Worm (Caenorhabditis elegans) whole organism, L1 larva: ENCODE data around the gene Y50E8A.2.

Experiments
- C04F5.9 ChIP-seq: sonication (generic microtip); optimal IDR thresholded peaks from 2 replicates; lab custom pipeline; 2016; ENCODE audit warnings: missing genetic modification characterization, missing compliant biosample characterization
- C16A3.4 ChIP-seq: fragments of 150-350 bp; optimal IDR thresholded peaks from 2 replicates; lab custom pipeline; 2014; ENCODE audit warnings: missing biosample characterization, missing genetic modification characterization
- C34B4.2 ChIP-seq: sonication (generic microtip); optimal IDR thresholded peaks from 2 replicates; lab custom pipeline; 2017; ENCODE audit warnings: mild to moderate bottlenecking, missing genetic modification characterization, missing compliant biosample characterization
- F16B12.6 ChIP-seq: fragments of 150-350 bp; optimal IDR thresholded peaks from 2 replicates; lab custom pipeline; 2014; ENCODE audit warnings: missing biosample characterization, missing genetic modification characterization
- alr-1 ChIP-seq: fragments of 200-800 bp; sonication (Bioruptor generic); optimal IDR thresholded peaks from 2 replicates; lab custom pipeline; 2018; ENCODE audit warnings: borderline replicate concordance, mild to moderate bottlenecking, missing genetic modification characterization, missing compliant biosample characterization
- ama-1 ChIP-seq: fragments of 150-350 bp; optimal IDR thresholded peaks from 2 replicates; lab custom pipeline; 2014
- ceh-63 ChIP-seq: fragments of 200-800 bp; sonication (Bioruptor generic); optimal IDR thresholded peaks from 2 replicates; lab custom pipeline; 2018; ENCODE audit warnings: mild to moderate bottlenecking, missing genetic modification characterization, missing compliant biosample characterization
- ceh-8 ChIP-seq: fragments of 200-800 bp; sonication (Bioruptor generic); optimal IDR thresholded peaks from 2 replicates; lab custom pipeline; 2018; ENCODE audit warnings: mild to moderate bottlenecking, missing genetic modification characterization, moderate library complexity, missing compliant biosample characterization
- ces-1 ChIP-seq: fragments of 150-350 bp; optimal IDR thresholded peaks from 2 replicates; lab custom pipeline; 2014; ENCODE audit warnings: missing biosample characterization, missing genetic modification reagents, missing genetic modification characterization
- dsc-1 ChIP-seq: sonication (generic microtip); optimal IDR thresholded peaks from 2 replicates; lab custom pipeline; 2016; ENCODE audit warnings: mild to moderate bottlenecking, missing genetic modification characterization, missing compliant biosample characterization
- efl-1 ChIP-seq, 4 experiments: fragments of 150-350 bp; optimal IDR thresholded peaks in 3 of 4; peaks in 1 of 4; 1 replicate in 1 of 4; 2 replicates in 3 of 4; lab custom pipeline; 2014; ENCODE audit warnings: missing biosample characterization in 2 of 4, missing genetic modification characterization in 2 of 4, missing genetic modification reagents in 2 of 4
- efl-3 ChIP-seq: fragments of 200-800 bp; sonication (Bioruptor generic); optimal IDR thresholded peaks from 2 replicates; lab custom pipeline; 2018; ENCODE audit warnings: mild to moderate bottlenecking, missing genetic modification characterization, missing compliant biosample characterization
- egl-13 ChIP-seq: sonication (generic microtip); optimal IDR thresholded peaks from 2 replicates; lab custom pipeline; 2016; ENCODE audit warnings: missing genotype, missing genetic modification reagents, missing genetic modification characterization, missing compliant biosample characterization
- elt-3 ChIP-seq, 6 experiments: fragments of 150-350 bp in 1 of 6; sonication (generic microtip); optimal IDR thresholded peaks; 2 replicates each; lab custom pipeline; 2017 to 2018; ENCODE audit warnings: missing biosample characterization in 6 of 6, missing genetic modification characterization in 6 of 6, inconsistent platforms in 1 of 6
- fos-1 ChIP-seq: fragments of 150-350 bp; optimal IDR thresholded peaks from 2 replicates; lab custom pipeline; 2014; ENCODE audit warnings: missing biosample characterization, missing genetic modification characterization
- grh-1 ChIP-seq: fragments of 200-800 bp; sonication (Bioruptor generic); IDR thresholded peaks from 2 replicates; pipeline ENCODE4 v1.3.6; 2022; ENCODE audit warnings: missing genetic modification reagents, missing genetic modification characterization, missing compliant biosample characterization
- hlh-4 ChIP-seq: sonication (generic microtip); optimal IDR thresholded peaks from 2 replicates; lab custom pipeline; 2016; ENCODE audit warnings: mild to moderate bottlenecking, missing genetic modification characterization, missing compliant biosample characterization
- hpl-2 ChIP-seq: fragments of 150-350 bp; optimal IDR thresholded peaks from 2 replicates; lab custom pipeline; 2014; ENCODE audit warnings: missing biosample characterization, missing genetic modification reagents, missing genetic modification characterization
- irx-1 ChIP-seq: sonication (generic microtip); optimal IDR thresholded peaks from 2 replicates; lab custom pipeline; 2016; ENCODE audit warnings: missing genetic modification characterization, missing compliant biosample characterization
- isw-1 ChIP-seq: fragments of 200-800 bp; sonication (Bioruptor generic); IDR thresholded peaks from 2 replicates; pipeline ENCODE4 v1.3.6; 2022; ENCODE audit warnings: missing genetic modification characterization, missing compliant biosample characterization
- jun-1 ChIP-seq: fragments of 150-350 bp; optimal IDR thresholded peaks from 2 replicates; lab custom pipeline; 2014; ENCODE audit warnings: missing biosample characterization, missing genetic modification reagents, missing genetic modification characterization
- lin-13 ChIP-seq: fragments of 150-350 bp; optimal IDR thresholded peaks from 2 replicates; lab custom pipeline; 2014; ENCODE audit warnings: missing biosample characterization, missing genetic modification reagents, missing genetic modification characterization
- lin-14 ChIP-seq: fragments of 200-800 bp; sonication (Bioruptor generic); optimal IDR thresholded peaks from 2 replicates; lab custom pipeline; 2018; ENCODE audit warnings: mild to moderate bottlenecking, missing genetic modification characterization, moderate library complexity, missing compliant biosample characterization
- lin-15B ChIP-seq: fragments of 150-350 bp; sonication (generic microtip); optimal IDR thresholded peaks from 3 replicates; lab custom pipeline; 2014; ENCODE audit warnings: missing biosample characterization, missing genetic modification characterization
- lsy-2 ChIP-seq, 2 experiments: fragments of 150-350 bp; optimal IDR thresholded peaks; 2 replicates each; lab custom pipeline; 2014; ENCODE audit warnings: missing biosample characterization in 2 of 2, missing genetic modification characterization in 2 of 2
- mdl-1 ChIP-seq, 2 experiments: fragments of 150-350 bp; optimal IDR thresholded peaks; 2 replicates each; lab custom pipeline; 2014 to 2017; ENCODE audit warnings: missing biosample characterization in 2 of 2, missing genetic modification characterization in 2 of 2, inconsistent platforms in 1 of 2
- nhr-11 ChIP-seq: fragments of 150-350 bp; optimal IDR thresholded peaks from 2 replicates; lab custom pipeline; 2014; ENCODE audit warnings: missing biosample characterization, missing genetic modification characterization
- nhr-12 ChIP-seq: sonication (generic microtip); optimal IDR thresholded peaks from 2 replicates; lab custom pipeline; 2017; ENCODE audit warnings: missing biosample characterization, missing genetic modification characterization
- nhr-19 ChIP-seq: fragments of 200-800 bp; sonication (Bioruptor generic); conservative IDR thresholded peaks from 2 replicates; pipeline ENCODE4 v1.3.6; 2022; ENCODE audit warnings: missing genetic modification characterization, missing compliant biosample characterization
- nhr-28 ChIP-seq: fragments of 150-350 bp; optimal IDR thresholded peaks from 2 replicates; lab custom pipeline; 2014; ENCODE audit warnings: missing biosample characterization, missing genetic modification characterization
- nhr-47 ChIP-seq: sonication (generic microtip); optimal IDR thresholded peaks from 2 replicates; lab custom pipeline; 2016; ENCODE audit warnings: mild to moderate bottlenecking, missing genetic modification characterization, moderate library complexity, missing compliant biosample characterization
- nhr-84 ChIP-seq: sonication (generic microtip); optimal IDR thresholded peaks from 2 replicates; lab custom pipeline; 2017; ENCODE audit warnings: missing biosample characterization, missing genetic modification characterization
- nhr-90 ChIP-seq: sonication (generic microtip); optimal IDR thresholded peaks from 2 replicates; lab custom pipeline; 2016; ENCODE audit warnings: mild to moderate bottlenecking, missing genetic modification characterization, missing compliant biosample characterization; ENCODE audit not compliant: poor library complexity
- skn-1 ChIP-seq: fragments of 150-350 bp; optimal IDR thresholded peaks from 2 replicates; lab custom pipeline; 2014; ENCODE audit warnings: missing biosample characterization, missing genetic modification characterization
- sox-4 ChIP-seq: sonication (generic microtip); optimal IDR thresholded peaks from 2 replicates; lab custom pipeline; 2016; ENCODE audit warnings: missing genetic modification characterization, missing compliant biosample characterization
- sptf-1 ChIP-seq: fragments of 150-350 bp; optimal IDR thresholded peaks from 2 replicates; lab custom pipeline; 2014; ENCODE audit warnings: missing biosample characterization, missing genetic modification characterization
- sup-37 ChIP-seq: fragments of 200-800 bp; sonication (Bioruptor generic); optimal IDR thresholded peaks from 2 replicates; lab custom pipeline; 2018; ENCODE audit warnings: mild to moderate bottlenecking, missing genetic modification characterization, missing compliant biosample characterization
- tbx-2 ChIP-seq: sonication (generic microtip); optimal IDR thresholded peaks from 2 replicates; lab custom pipeline; 2016; ENCODE audit warnings: missing genetic modification characterization, missing compliant biosample characterization
- tlp-1 ChIP-seq: fragments of 150-350 bp; optimal IDR thresholded peaks from 2 replicates; lab custom pipeline; 2014; ENCODE audit warnings: missing biosample characterization, missing genetic modification characterization
- unc-130 ChIP-seq: fragments of 150-350 bp; optimal IDR thresholded peaks from 2 replicates; lab custom pipeline; 2017; ENCODE audit warnings: missing biosample characterization, missing genetic modification characterization, inconsistent platforms
- unc-98 ChIP-seq: fragments of 200-800 bp; sonication (Bioruptor generic); IDR thresholded peaks from 2 replicates; pipeline ENCODE4 v1.3.6; 2022; ENCODE audit warnings: missing genetic modification characterization, missing compliant biosample characterization
- zag-1 ChIP-seq: fragments of 150-350 bp; optimal IDR thresholded peaks from 2 replicates; lab custom pipeline; 2014; ENCODE audit warnings: missing biosample characterization, missing genetic modification characterization
- zip-4 ChIP-seq: fragments of 200-800 bp; sonication (Bioruptor generic); optimal IDR thresholded peaks from 2 replicates; lab custom pipeline; 2018; ENCODE audit warnings: mild to moderate bottlenecking, missing genetic modification characterization, moderate library complexity, missing compliant biosample characterization
- ztf-11 ChIP-seq, 2 experiments: sonication (generic microtip); optimal IDR thresholded peaks; 2 replicates each; lab custom pipeline; 2016 to 2017; ENCODE audit warnings: missing genetic modification characterization in 2 of 2, missing biosample characterization in 1 of 2, missing compliant biosample characterization in 1 of 2

Y50E8A.2 gene

ce11 chrV:14707958-14708357 lies 20.7 kb downstream of the Y50E8A.2 start, which contains the start of gene R08A2.9:
TSS of gene R08A2.9 (plus strand) at chrV:14708258.
- no peak for TF ChIP-seq isw-1 (GFP tag; lab: Robert Waterston, UW)
- no peak for TF ChIP-seq hlh-4 (tag; lab: Kevin White, UChicago)
- TF ChIP-seq efl-1 (optimal IDR thresholded peaks at IDR 0.05; lab: Kevin White, UChicago): no peak
- TF ChIP-seq efl-1 (GFP tag; optimal IDR thresholded peaks at IDR 0.05 in 1 of 2; lab: Kevin White, UChicago): no peak
- TF ChIP-seq alr-1: no peak
- no peak for TF ChIP-seq unc-130
- no peak for TF ChIP-seq ceh-63 (GFP tag; lab: Kevin White, UChicago)
- no peak for TF ChIP-seq C16A3.4 (tag; lab: Kevin White, UChicago)
- no peak for TF ChIP-seq tbx-2
- TF ChIP-seq C34B4.2 (tag; lab: Kevin White, UChicago): no peak
- no peak for TF ChIP-seq C04F5.9 (tag; lab: Kevin White, UChicago)
- no peak for TF ChIP-seq hpl-2 (GFP tag; lab: Kevin White, UChicago)
- no peak for TF ChIP-seq grh-1 (GFP tag; lab: Robert Waterston, UW)

ce11 chrV:14698666-14699065 lies 30.0 kb downstream of the Y50E8A.2 start, which contains the start of gene set-5:
TSS of gene set-5 (plus strand) at chrV:14698966.
- TF ChIP-seq lin-15B (tag; lab: Kevin White, UChicago) (no peak), nhr-28 (no peak), C16A3.4 (tag; lab: Kevin White, UChicago) (no peak), zip-4 (GFP tag; lab: Kevin White, UChicago) (no peak), skn-1 (tag; lab: Kevin White, UChicago) (no peak), lsy-2 (tag; optimal IDR thresholded peaks at IDR 0.05; lab: Kevin White, UChicago) (no peak)
- TF ChIP-seq, all 84 proteins: peak for 0

- TF ChIP-seq nhr-90 (no peak), alr-1 (no peak)
- TF ChIP-seq, all 84 proteins: peak for 0
These were observed 30.6 kb downstream of the Y50E8A.2 start for ce11 chrV:14698005-14698404.

- TF ChIP-seq nhr-84 (tag; lab: Kevin White, UChicago): no peak
- TF ChIP-seq nhr-11 (tag; lab: Kevin White, UChicago): peak; percentile 37
- TF ChIP-seq unc-98: no peak
- peak; percentile 98 for TF ChIP-seq lin-14 (GFP tag; lab: Kevin White, UChicago)
- TF ChIP-seq C04F5.9 (tag; lab: Kevin White, UChicago): no peak
- TF ChIP-seq egl-13: no peak
- peak; percentile 68 for TF ChIP-seq dsc-1 (tag; lab: Kevin White, UChicago)
- TF ChIP-seq unc-130: peak; percentile 20
- TF ChIP-seq mdl-1 (tag; optimal IDR thresholded peaks at IDR 0.05; lab: Kevin White, UChicago): peak in 1 of 2 experiments; percentile 50
- no peak for TF ChIP-seq nhr-47 (tag; lab: Kevin White, UChicago)
- TF ChIP-seq efl-3 (GFP tag; lab: Kevin White, UChicago): no peak
- no peak for TF ChIP-seq ceh-8
- peak; percentile 47 for TF ChIP-seq skn-1 (tag; lab: Kevin White, UChicago)
- TF ChIP-seq elt-3 (tag; optimal IDR thresholded peaks at IDR 0.05; lab: Kevin White, UChicago): peak in 1 of 6 experiments; percentile 6
- TF ChIP-seq lin-15B (tag; lab: Kevin White, UChicago): no peak
- TF ChIP-seq ama-1: no peak
- TF ChIP-seq sox-4 (tag; lab: Kevin White, UChicago): no peak
- no peak for TF ChIP-seq tlp-1 (tag; lab: Kevin White, UChicago)
- TF ChIP-seq nhr-12 (tag; lab: Kevin White, UChicago): no peak
- TF ChIP-seq fos-1 (tag; lab: Kevin White, UChicago): peak; percentile 75
- no peak for TF ChIP-seq C34B4.2 (tag; lab: Kevin White, UChicago)
- peak; percentile 52 for TF ChIP-seq C16A3.4 (tag; lab: Kevin White, UChicago)
- peak; percentile 1 for TF ChIP-seq lin-13 (GFP tag; lab: Kevin White, UChicago)
- TF ChIP-seq ztf-11 (tag; optimal IDR thresholded peaks at IDR 0.05; lab: Kevin White, UChicago): no peak
- TF ChIP-seq F16B12.6 (tag; lab: Kevin White, UChicago): peak; percentile 18
- TF ChIP-seq sup-37: no peak
- TF ChIP-seq ceh-63 (GFP tag; lab: Kevin White, UChicago): no peak
- TF ChIP-seq sptf-1 (tag; lab: Kevin White, UChicago): no peak
- TF ChIP-seq zag-1: no peak
- TF ChIP-seq ces-1 (GFP tag; lab: Kevin White, UChicago): no peak
- no peak for TF ChIP-seq hpl-2 (GFP tag; lab: Kevin White, UChicago)
- no peak for TF ChIP-seq grh-1 (GFP tag; lab: Robert Waterston, UW)
- no peak for TF ChIP-seq irx-1 (tag; lab: Kevin White, UChicago)
- TF ChIP-seq nhr-19 (GFP tag; lab: Robert Waterston, UW): peak; percentile 62
- TF ChIP-seq lsy-2 (tag; optimal IDR thresholded peaks at IDR 0.05; lab: Kevin White, UChicago): peak; percentile 46 to 84
- peak; percentile 49 for TF ChIP-seq jun-1 (tag; lab: Kevin White, UChicago)
- no peak for TF ChIP-seq nhr-28
These were observed 31.9 kb downstream of the Y50E8A.2 start, which contains the start of gene unc-112 for ce11 chrV:14696604-14697307. TSS of gene unc-112 (minus strand) at chrV:14696654.
